Worm (Caenorhabditis elegans): Measurements from ENCODE around the gene snf-6.

ce11 chrIII:1528423-1528822, 4.2 kb downstream of the snf-6 start:
- TF ChIP-seq lsy-2 (tag; optimal IDR thresholded peaks at IDR 0.05) = no peak
- TF ChIP-seq nhr-10 (tag; optimal IDR thresholded peaks at IDR 0.05) = no peak
- TF ChIP-seq nhr-12 (tag; optimal IDR thresholded peaks at IDR 0.05) = no peak
- TF ChIP-seq R02D3.7 (tag; optimal IDR thresholded peaks at IDR 0.05) = no peak
- no peak for TF ChIP-seq peb-1 (tag; optimal IDR thresholded peaks at IDR 0.05)
- TF ChIP-seq sma-9 (GFP tag; optimal IDR thresholded peaks at IDR 0.05) = no peak
- TF ChIP-seq sma-9 (tag; optimal IDR thresholded peaks at IDR 0.05) = no peak
- no peak for TF ChIP-seq ztf-11 (tag; optimal IDR thresholded peaks at IDR 0.05)
- TF ChIP-seq egl-27 (tag; optimal IDR thresholded peaks at IDR 0.05) = no peak
- no peak for TF ChIP-seq ama-1 (optimal IDR thresholded peaks at IDR 0.05)
- no peak for TF ChIP-seq fos-1 (tag; optimal IDR thresholded peaks at IDR 0.05)
- TF ChIP-seq nhr-23 (tag; optimal IDR thresholded peaks at IDR 0.05) = no peak
- TF ChIP-seq ceh-16 (tag; optimal IDR thresholded peaks at IDR 0.05) = no peak
- TF ChIP-seq gmeb-1 (tag; optimal IDR thresholded peaks at IDR 0.05) = no peak
